Worm (Caenorhabditis elegans): ENCODE results near the gene F19C6.4.

The F19C6.4 gene

DNA sequence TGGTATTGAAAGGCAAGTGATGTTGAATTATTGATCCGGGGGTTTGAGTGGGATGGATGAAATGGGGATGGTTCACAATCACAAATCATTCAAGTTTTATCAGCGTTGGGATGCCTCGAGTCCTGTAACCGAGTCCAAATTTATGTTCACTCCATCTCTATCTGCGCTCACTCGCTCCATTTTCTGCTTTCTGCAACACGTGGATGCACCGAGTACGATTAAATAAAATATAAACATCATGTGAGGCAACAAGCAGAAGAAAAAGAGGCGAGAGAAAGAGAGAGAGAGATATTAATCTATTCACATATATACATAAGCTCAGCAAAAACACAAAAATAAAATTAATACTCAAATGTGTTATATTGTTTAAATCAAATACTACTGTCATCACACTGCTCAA is 24.7 kb downstream of the F19C6.4 start:
- TF ChIP-seq T22C8.4 (GFP tag; IDR thresholded peaks at IDR 0.05) (no peak), cog-1 (tag; optimal IDR thresholded peaks at IDR 0.05) (no peak), tab-1 (GFP tag; IDR thresholded peaks at IDR 0.05) (no peak), ref-1 (GFP tag; conservative IDR thresholded peaks at IDR 0.05) (no peak), flt-1 (GFP tag; IDR thresholded peaks at IDR 0.05) (no peak), ztf-29 (GFP tag; IDR thresholded peaks at IDR 0.05) (no peak), klf-2 (GFP tag; conservative IDR thresholded peaks at IDR 0.05) (no peak), ztf-23 (GFP tag; IDR thresholded peaks at IDR 0.05) (no peak), med-1 (GFP tag; optimal IDR thresholded peaks at IDR 0.05; ENCODE audit: insufficient read depth) (no peak)

DNA sequence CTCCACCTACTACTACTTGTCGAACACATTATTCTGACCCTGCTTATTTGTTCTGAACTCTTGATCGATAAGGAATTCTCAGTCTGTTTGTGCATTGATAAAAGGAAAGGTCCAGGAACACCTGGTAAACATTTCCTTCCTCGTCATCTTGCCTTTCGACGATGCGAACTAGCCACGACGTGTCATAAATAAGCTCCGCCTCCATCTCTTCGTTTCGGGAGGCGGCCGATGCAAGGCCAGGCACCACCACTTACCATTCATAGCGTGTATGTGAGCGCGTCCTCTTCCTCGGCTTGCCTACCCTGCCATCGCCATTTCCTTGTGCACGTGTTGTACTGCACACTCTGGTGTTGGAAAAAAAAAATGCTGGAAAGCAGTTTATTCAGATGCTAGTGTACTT is 28.9 kb downstream of the F19C6.4 start:
- no peak for TF ChIP-seq med-1 (GFP tag; optimal IDR thresholded peaks at IDR 0.05; ENCODE audit: insufficient read depth)
- peak; percentile 9; the same call in 1 of the 2 replicates for TF ChIP-seq ztf-29 (GFP tag; IDR thresholded peaks at IDR 0.05)

DNA sequence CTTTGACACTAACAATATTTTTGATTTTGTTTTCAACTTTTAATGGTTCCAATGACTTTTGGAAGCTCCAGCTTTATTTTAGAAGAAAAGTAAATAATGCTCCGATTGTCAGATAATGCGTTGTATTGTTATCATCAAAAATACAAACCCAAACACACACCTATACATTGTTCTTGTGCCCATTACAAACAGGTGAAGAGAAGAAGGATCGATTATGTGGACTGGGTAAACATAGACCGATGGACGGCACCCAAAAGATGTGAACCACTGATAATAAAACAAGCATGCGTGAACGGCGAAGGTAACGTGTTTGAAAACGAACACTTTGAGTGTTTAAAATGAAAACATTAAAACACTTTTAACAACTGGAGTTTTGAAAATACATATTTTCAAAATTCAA is 30.7 kb downstream of the F19C6.4 start:
- TF ChIP-seq ztf-23 (GFP tag; IDR thresholded peaks at IDR 0.05): no peak
- TF ChIP-seq ztf-29 (GFP tag; IDR thresholded peaks at IDR 0.05): no peak
- TF ChIP-seq flt-1 (GFP tag; IDR thresholded peaks at IDR 0.05): no peak
- no peak for TF ChIP-seq ref-1 (GFP tag; conservative IDR thresholded peaks at IDR 0.05)
- TF ChIP-seq tab-1 (GFP tag; IDR thresholded peaks at IDR 0.05): no peak
- no peak for TF ChIP-seq klf-2 (GFP tag; conservative IDR thresholded peaks at IDR 0.05)
- TF ChIP-seq cog-1 (tag; optimal IDR thresholded peaks at IDR 0.05): no peak
- TF ChIP-seq med-1 (GFP tag; optimal IDR thresholded peaks at IDR 0.05; ENCODE audit: insufficient read depth): no peak
- no peak for TF ChIP-seq T22C8.4 (GFP tag; IDR thresholded peaks at IDR 0.05)

DNA sequence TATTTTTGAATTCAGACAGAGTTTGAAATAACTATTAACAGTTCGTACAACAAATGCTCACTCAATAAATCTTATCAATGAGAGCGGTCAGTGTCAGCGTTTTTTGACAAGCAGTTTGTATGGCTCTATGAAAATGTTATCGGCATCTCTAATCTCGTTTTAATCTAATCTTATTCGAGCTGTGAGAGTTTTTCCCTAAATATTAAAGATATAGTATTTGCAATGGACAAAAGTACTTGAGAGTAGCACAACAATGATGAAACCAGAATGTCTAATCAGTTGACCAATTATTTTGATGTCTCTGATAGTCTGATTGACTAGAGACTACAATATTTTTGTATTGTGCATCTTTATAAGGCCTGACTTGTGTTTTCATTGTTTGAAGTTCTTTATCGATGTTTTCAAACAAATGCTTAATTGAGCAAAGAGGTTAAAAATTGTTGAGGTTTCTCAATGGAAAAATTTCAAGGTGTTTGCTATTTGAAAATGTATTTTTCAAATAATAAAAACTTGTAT is 32.9 kb downstream of the F19C6.4 start, which contains the start of gene F19C6.5:
Gene F19C6.5, minus strand, starts transcription at position 51 of the 516 bp plus-strand sequence.
- TF ChIP-seq tab-1 (GFP tag; IDR thresholded peaks at IDR 0.05) (no peak), ref-1 (GFP tag; conservative IDR thresholded peaks at IDR 0.05) (no peak), ztf-23 (GFP tag; IDR thresholded peaks at IDR 0.05) (no peak), cog-1 (tag; optimal IDR thresholded peaks at IDR 0.05) (no peak), ztf-29 (GFP tag; IDR thresholded peaks at IDR 0.05) (no peak), T22C8.4 (GFP tag; IDR thresholded peaks at IDR 0.05) (no peak), flt-1 (GFP tag; IDR thresholded peaks at IDR 0.05) (no peak), med-1 (GFP tag; optimal IDR thresholded peaks at IDR 0.05; ENCODE audit: insufficient read depth) (no peak), klf-2 (GFP tag; conservative IDR thresholded peaks at IDR 0.05) (no peak)

DNA sequence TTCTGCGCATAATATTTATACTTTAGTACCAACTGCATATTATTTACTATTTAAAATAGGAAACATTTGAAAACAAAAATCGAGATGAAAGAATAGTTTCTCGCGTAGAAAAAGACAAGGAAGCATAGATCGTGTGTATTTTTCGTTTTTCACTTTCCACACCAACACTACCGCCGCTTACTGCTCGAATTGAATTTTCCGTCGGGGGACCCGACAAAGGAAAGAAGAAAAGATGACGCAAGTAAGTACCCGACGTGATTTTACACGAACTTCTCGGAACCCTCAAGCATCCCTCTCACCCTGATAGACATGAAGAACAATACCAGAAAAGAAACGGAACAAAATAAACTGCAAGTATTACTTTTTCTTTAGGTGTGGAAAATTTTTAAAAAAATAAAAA is 36.6 kb downstream of the F19C6.4 start:
- TF ChIP-seq T22C8.4 (GFP tag; IDR thresholded peaks at IDR 0.05) (no peak), ztf-29 (GFP tag; IDR thresholded peaks at IDR 0.05) (no peak), flt-1 (GFP tag; IDR thresholded peaks at IDR 0.05) (no peak), cog-1 (tag; optimal IDR thresholded peaks at IDR 0.05) (no peak), med-1 (GFP tag; optimal IDR thresholded peaks at IDR 0.05; ENCODE audit: insufficient read depth) (no peak), ref-1 (GFP tag; conservative IDR thresholded peaks at IDR 0.05) (no peak), tab-1 (GFP tag; IDR thresholded peaks at IDR 0.05) (no peak), ztf-23 (GFP tag; IDR thresholded peaks at IDR 0.05) (no peak), klf-2 (GFP tag; conservative IDR thresholded peaks at IDR 0.05) (no peak)

DNA sequence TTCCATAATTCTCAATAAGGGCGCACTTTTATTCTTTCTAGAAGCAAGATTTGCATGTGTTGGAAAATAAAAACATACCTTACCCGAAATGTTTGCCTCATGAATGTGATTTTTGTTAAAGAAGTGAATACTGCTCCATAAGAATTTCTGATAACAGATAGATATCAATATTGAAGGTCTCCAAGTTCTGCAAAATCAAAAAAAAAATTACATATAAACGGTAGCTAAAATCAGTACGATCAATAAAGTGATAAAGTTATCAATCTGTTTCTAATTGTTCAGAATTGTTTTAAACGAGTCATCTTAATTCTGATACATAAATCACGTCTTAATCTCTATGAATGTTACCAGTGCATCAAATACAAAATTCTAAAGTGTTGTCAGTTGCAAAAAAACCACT is 41.6 kb downstream of the F19C6.4 start, which contains the start of gene mgl-1:
Gene mgl-1, minus strand, starts transcription at position 101 of the 400 bp plus-strand sequence.
- no peak for TF ChIP-seq tab-1 (GFP tag; IDR thresholded peaks at IDR 0.05)
- TF ChIP-seq ztf-23 (GFP tag; IDR thresholded peaks at IDR 0.05): no peak
- no peak for TF ChIP-seq ref-1 (GFP tag; conservative IDR thresholded peaks at IDR 0.05)
- no peak for TF ChIP-seq cog-1 (tag; optimal IDR thresholded peaks at IDR 0.05)
- TF ChIP-seq klf-2 (GFP tag; conservative IDR thresholded peaks at IDR 0.05): no peak
- TF ChIP-seq flt-1 (GFP tag; IDR thresholded peaks at IDR 0.05): no peak
- TF ChIP-seq T22C8.4 (GFP tag; IDR thresholded peaks at IDR 0.05): no peak
- no peak for TF ChIP-seq ztf-29 (GFP tag; IDR thresholded peaks at IDR 0.05)
- TF ChIP-seq med-1 (GFP tag; optimal IDR thresholded peaks at IDR 0.05; ENCODE audit: insufficient read depth): no peak

DNA sequence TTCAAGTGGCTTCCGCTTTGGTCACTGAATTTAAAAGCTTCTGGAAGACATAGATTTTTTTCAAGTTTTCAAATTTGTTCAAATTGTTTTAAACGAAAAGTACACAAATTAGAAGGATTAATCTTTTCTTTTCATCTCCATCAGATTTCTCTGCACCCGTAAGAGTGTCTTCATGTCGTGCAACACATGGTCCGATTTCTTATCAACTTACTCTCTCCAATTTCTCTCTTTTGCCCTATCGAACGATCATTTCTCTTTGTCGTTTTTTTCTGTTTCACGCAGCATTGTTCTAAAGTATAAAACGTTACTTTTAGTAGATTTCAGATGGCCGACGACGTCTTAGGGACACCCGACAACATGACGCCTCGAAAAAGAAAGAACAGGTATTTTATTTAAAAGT is 52.5 kb downstream of the F19C6.4 start, which contains the start of gene pssy-1:
Gene pssy-1, plus strand, starts transcription at position 318 of the 400 bp plus-strand sequence.
- TF ChIP-seq ztf-23 (GFP tag; IDR thresholded peaks at IDR 0.05) (no peak), T22C8.4 (GFP tag; IDR thresholded peaks at IDR 0.05) (no peak), cog-1 (tag; optimal IDR thresholded peaks at IDR 0.05) (no peak), klf-2 (GFP tag; conservative IDR thresholded peaks at IDR 0.05) (no peak), ztf-29 (GFP tag; IDR thresholded peaks at IDR 0.05) (no peak)

Data from whole organism, midembryonic.